Fruit fly (Drosophila melanogaster) whole organism, embryonic: ENCODE data around the gene rt.
A peak's percentile ranks its signal among the peaks of the same experiment; 100 is the strongest.

Source experiments
- Blimp-1 ChIP-seq: fragments of 200-800 bp; sonication (Bioruptor generic); optimal IDR thresholded peaks from 3 replicates; lab custom pipeline; 2018; ENCODE audit warnings: missing biosample characterization, missing genetic modification characterization, mild to moderate bottlenecking, moderate library complexity, missing genetic modification reagents
- CG12769 ChIP-seq: fragments of 200-800 bp; sonication (Bioruptor generic); optimal IDR thresholded peaks from 2 replicates; lab custom pipeline; 2019; ENCODE audit warnings: missing biosample characterization, mild to moderate bottlenecking, missing genetic modification characterization, moderate library complexity
- CG12942 ChIP-seq: fragments of 200-800 bp; sonication (Bioruptor generic); optimal IDR thresholded peaks from 3 replicates; lab custom pipeline; 2016; ENCODE audit warnings: missing biosample characterization, missing genetic modification characterization
- CG13424 ChIP-seq: fragments of 200-800 bp; sonication (Bioruptor generic); optimal IDR thresholded peaks from 2 replicates; lab custom pipeline; 2019; ENCODE audit warnings: missing biosample characterization, mild to moderate bottlenecking, missing genetic modification characterization, moderate library complexity
- CG1603 ChIP-seq: fragments of 200-800 bp; sonication (Bioruptor generic); optimal IDR thresholded peaks from 2 replicates; lab custom pipeline; 2019; ENCODE audit warnings: missing biosample characterization, mild to moderate bottlenecking, missing genetic modification characterization, moderate library complexity
- CG17186 ChIP-seq: fragments of 200-800 bp; sonication (Bioruptor generic); optimal IDR thresholded peaks from 3 replicates; lab custom pipeline; 2017; ENCODE audit warnings: missing biosample characterization, missing genetic modification reagents, missing genetic modification characterization
- CG2678 ChIP-seq: fragments of 200-800 bp; sonication (Bioruptor generic); optimal IDR thresholded peaks from 3 replicates; lab custom pipeline; 2019; ENCODE audit warnings: missing biosample characterization, mild to moderate bottlenecking, missing genetic modification characterization, moderate library complexity
- CG31224 ChIP-seq: fragments of 200-800 bp; sonication (Bioruptor generic); IDR thresholded peaks from 2 replicates; pipeline ENCODE4 v1.3.6; 2022; ENCODE audit warnings: missing biosample characterization, missing genetic modification characterization
- CG31388 ChIP-seq: fragments of 200-800 bp; sonication (Bioruptor generic); optimal IDR thresholded peaks from 2 replicates; lab custom pipeline; 2016; ENCODE audit warnings: missing biosample characterization, missing genetic modification characterization
- CG3407 ChIP-seq: fragments of 200-800 bp; sonication (Bioruptor generic); optimal IDR thresholded peaks from 2 replicates; lab custom pipeline; 2018; ENCODE audit warnings: missing biosample characterization, mild to moderate bottlenecking, missing genetic modification characterization
- CG34224 ChIP-seq: fragments of 200-800 bp; sonication (Bioruptor generic); IDR thresholded peaks from 3 replicates; pipeline ENCODE4 v1.3.6; 2022; ENCODE audit warnings: missing biosample characterization, missing genetic modification characterization; ENCODE audit not compliant: partially characterized antibody
- CG4404 ChIP-seq: fragments of 200-800 bp; sonication (Bioruptor generic); IDR thresholded peaks from 2 replicates; pipeline ENCODE4 v1.3.6; 2022; ENCODE audit warnings: missing biosample characterization, missing genetic modification characterization
- CG4730 ChIP-seq: fragments of 200-800 bp; sonication (Bioruptor generic); IDR thresholded peaks from 2 replicates; pipeline ENCODE4 v1.3.6; 2022; ENCODE audit warnings: missing biosample characterization, missing genetic modification characterization
- CG5180 ChIP-seq: fragments of 200-800 bp; sonication (Bioruptor generic); optimal IDR thresholded peaks from 3 replicates; lab custom pipeline; 2017; ENCODE audit warnings: missing biosample characterization, missing genetic modification characterization, mild to moderate bottlenecking, moderate library complexity, missing genetic modification reagents
- CG7963 ChIP-seq: fragments of 200-800 bp; sonication (Bioruptor generic); IDR thresholded peaks from 3 replicates; pipeline ENCODE4 v1.3.6; 2022; ENCODE audit warnings: missing biosample characterization, missing genetic modification characterization; ENCODE audit not compliant: partially characterized antibody
- CG8765 ChIP-seq: fragments of 200-800 bp; sonication (Bioruptor generic); IDR thresholded peaks from 2 replicates; pipeline ENCODE4 v1.3.6; 2022; ENCODE audit warnings: missing biosample characterization, missing genetic modification characterization
- CG9876 ChIP-seq: fragments of 200-800 bp; sonication (Bioruptor generic); optimal IDR thresholded peaks from 2 replicates; lab custom pipeline; 2016; ENCODE audit warnings: missing biosample characterization, missing genetic modification characterization
- D ChIP-seq, 2 experiments: fragments of 200-800 bp in 1 of 2; fragments of >200 bp in 1 of 2; sonication (Bioruptor generic) in 1 of 2; optimal IDR thresholded peaks; 2 replicates in 1 of 2; 3 replicates in 1 of 2; lab custom pipeline; 2017; ENCODE audit warnings: mild to moderate bottlenecking in 1 of 2, missing biosample characterization in 1 of 2, missing genetic modification characterization in 1 of 2, missing genetic modification reagents in 1 of 2
- HHEX ChIP-seq: fragments of 200-800 bp; sonication (Bioruptor generic); optimal IDR thresholded peaks from 3 replicates; lab custom pipeline; 2017; ENCODE audit warnings: missing biosample characterization, mild to moderate bottlenecking, missing genetic modification characterization, missing genetic modification reagents
- Med ChIP-seq: fragments of 200-800 bp; sonication (Bioruptor generic); peaks from one replicate; lab custom pipeline; 2016; ENCODE audit warnings: missing biosample characterization, missing genetic modification characterization, mild to moderate bottlenecking, inconsistent platforms, moderate library complexity
- Sin3A ChIP-seq: fragments of >200 bp; optimal IDR thresholded peaks from 2 replicates; lab custom pipeline; 2018
- Sry-δ ChIP-seq: fragments of 200-800 bp; sonication (Bioruptor generic); optimal IDR thresholded peaks from 2 replicates; lab custom pipeline; 2016; ENCODE audit warnings: missing biosample characterization, missing genetic modification characterization
- Trl ChIP-seq, 3 experiments: fragments of >200 bp in 2 of 3; fragments of 200-800 bp in 1 of 3; sonication (Bioruptor generic) in 1 of 3; optimal IDR thresholded peaks; 2 replicates in 1 of 3; 3 replicates in 2 of 3; lab custom pipeline; 2016 to 2017; ENCODE audit warnings: missing biosample characterization in 1 of 3, missing genetic modification characterization in 1 of 3
- ab ChIP-seq: fragments of 200-800 bp; sonication (Bioruptor generic); optimal IDR thresholded peaks from 2 replicates; lab custom pipeline; 2016; ENCODE audit warnings: missing biosample characterization, missing genetic modification characterization
- bbx ChIP-seq: fragments of 200-800 bp; sonication (Bioruptor generic); IDR thresholded peaks from 2 replicates; pipeline ENCODE4 v1.3.6; 2022; ENCODE audit warnings: missing biosample characterization, missing genetic modification characterization; ENCODE audit not compliant: partially characterized antibody
- bcd ChIP-seq: fragments of 200-800 bp; sonication (Bioruptor generic); optimal IDR thresholded peaks from 2 replicates; lab custom pipeline; 2017; ENCODE audit warnings: missing biosample characterization, mild to moderate bottlenecking, missing genetic modification characterization
- cas ChIP-seq: fragments of 200-800 bp; sonication (Bioruptor generic); IDR thresholded peaks from 2 replicates; pipeline ENCODE4 v1.3.6; 2022; ENCODE audit warnings: missing biosample characterization, missing genetic modification characterization
- croc ChIP-seq: fragments of 200-800 bp; sonication (Bioruptor generic); conservative IDR thresholded peaks from 3 replicates; pipeline ENCODE4 v1.3.6; 2022; ENCODE audit warnings: missing biosample characterization, missing genetic modification characterization
- crp ChIP-seq, 2 experiments: fragments of 200-800 bp; sonication (Bioruptor generic); optimal IDR thresholded peaks; 2 replicates in 1 of 2; 3 replicates in 1 of 2; lab custom pipeline; 2017; ENCODE audit warnings: missing biosample characterization in 2 of 2, missing genetic modification characterization in 2 of 2, mild to moderate bottlenecking in 1 of 2, moderate library complexity in 1 of 2
- ems ChIP-seq: fragments of 200-800 bp; sonication (Bioruptor generic); optimal IDR thresholded peaks from 3 replicates; lab custom pipeline; 2016; ENCODE audit warnings: missing biosample characterization, missing genetic modification characterization
- grn ChIP-seq: fragments of 200-800 bp; sonication (Bioruptor generic); optimal IDR thresholded peaks from 3 replicates; lab custom pipeline; 2017; ENCODE audit warnings: missing biosample characterization, missing genetic modification characterization
- h ChIP-seq: fragments of >200 bp; optimal IDR thresholded peaks from 2 replicates; lab custom pipeline; 2017
- hbn ChIP-seq: fragments of 200-800 bp; sonication (Bioruptor generic); IDR thresholded peaks from 2 replicates; pipeline ENCODE4 v1.3.6; 2022; ENCODE audit warnings: missing biosample characterization, missing genetic modification characterization; ENCODE audit not compliant: partially characterized antibody
- her ChIP-seq: fragments of 200-800 bp; sonication (Bioruptor generic); optimal IDR thresholded peaks from 2 replicates; lab custom pipeline; 2016; ENCODE audit warnings: missing biosample characterization, missing genetic modification characterization
- insv ChIP-seq, 2 experiments: fragments of 200-800 bp; sonication (Bioruptor generic); optimal IDR thresholded peaks; 3 replicates each; lab custom pipeline; 2016 to 2018; ENCODE audit warnings: missing biosample characterization in 2 of 2, missing genetic modification characterization in 2 of 2
- jigr1 ChIP-seq: fragments of 200-800 bp; sonication (Bioruptor generic); IDR thresholded peaks from 3 replicates; pipeline ENCODE4 v1.3.6; 2022; ENCODE audit warnings: missing biosample characterization, missing genetic modification characterization
- pfk ChIP-seq: fragments of 200-800 bp; sonication (Bioruptor generic); optimal IDR thresholded peaks from 2 replicates; lab custom pipeline; 2018; ENCODE audit warnings: missing biosample characterization, mild to moderate bottlenecking, missing genetic modification characterization, moderate library complexity
- prd ChIP-seq, 3 experiments: fragments of >200 bp in 2 of 3; fragments of 200-800 bp in 1 of 3; sonication (Bioruptor generic) in 1 of 3; optimal IDR thresholded peaks in 2 of 3; IDR thresholded peaks in 1 of 3; 2 replicates in 2 of 3; 3 replicates in 1 of 3; pipeline versions ENCODE4 v1.3.6 to Lab custom; 2017 to 2022; ENCODE audit warnings: missing biosample characterization in 1 of 3, missing genetic modification characterization in 1 of 3
- pros ChIP-seq: fragments of 200-800 bp; sonication (Bioruptor generic); optimal IDR thresholded peaks from 3 replicates; lab custom pipeline; 2019; ENCODE audit warnings: missing biosample characterization, mild to moderate bottlenecking, missing genetic modification characterization, moderate library complexity
- pum ChIP-seq: fragments of 200-800 bp; sonication (Bioruptor generic); optimal IDR thresholded peaks from 2 replicates; lab custom pipeline; 2016; ENCODE audit warnings: missing biosample characterization, missing genetic modification characterization
- pzg ChIP-seq: fragments of 200-800 bp; sonication (Bioruptor generic); optimal IDR thresholded peaks from 3 replicates; lab custom pipeline; 2018; ENCODE audit warnings: missing biosample characterization, mild to moderate bottlenecking, missing genetic modification characterization, moderate library complexity
- repo ChIP-seq: fragments of 200-800 bp; sonication (Bioruptor generic); optimal IDR thresholded peaks from 2 replicates; lab custom pipeline; 2016; ENCODE audit warnings: missing biosample characterization, missing genetic modification characterization
- salm ChIP-seq: fragments of 200-800 bp; sonication (Bioruptor generic); optimal IDR thresholded peaks from 2 replicates; lab custom pipeline; 2018; ENCODE audit warnings: missing biosample characterization, mild to moderate bottlenecking, missing genetic modification characterization
- sens-2 ChIP-seq: fragments of 200-800 bp; sonication (Bioruptor generic); IDR thresholded peaks from 2 replicates; pipeline ENCODE4 v1.3.6; 2022; ENCODE audit warnings: missing biosample characterization, missing genetic modification characterization
- slp2 ChIP-seq: fragments of 200-800 bp; sonication (Bioruptor generic); optimal IDR thresholded peaks from 2 replicates; lab custom pipeline; 2016; ENCODE audit warnings: missing biosample characterization, missing genetic modification characterization
- sr ChIP-seq: fragments of 200-800 bp; sonication (Bioruptor generic); IDR thresholded peaks from 3 replicates; pipeline ENCODE4 v1.3.6; 2022; ENCODE audit warnings: missing biosample characterization, missing genetic modification characterization
- stc ChIP-seq: fragments of 200-800 bp; sonication (Bioruptor generic); IDR thresholded peaks from 2 replicates; pipeline ENCODE4 v1.3.6; 2022; ENCODE audit warnings: missing biosample characterization, missing genetic modification characterization
- stwl ChIP-seq: fragments of 200-800 bp; sonication (Bioruptor generic); optimal IDR thresholded peaks from 3 replicates; lab custom pipeline; 2018; ENCODE audit warnings: missing biosample characterization, mild to moderate bottlenecking, missing genetic modification characterization, moderate library complexity
- vvl ChIP-seq: fragments of 200-800 bp; sonication (Bioruptor generic); IDR thresholded peaks from 2 replicates; pipeline ENCODE4 v1.3.6; 2022; ENCODE audit warnings: missing biosample characterization, missing genetic modification characterization

rt gene

DNA sequence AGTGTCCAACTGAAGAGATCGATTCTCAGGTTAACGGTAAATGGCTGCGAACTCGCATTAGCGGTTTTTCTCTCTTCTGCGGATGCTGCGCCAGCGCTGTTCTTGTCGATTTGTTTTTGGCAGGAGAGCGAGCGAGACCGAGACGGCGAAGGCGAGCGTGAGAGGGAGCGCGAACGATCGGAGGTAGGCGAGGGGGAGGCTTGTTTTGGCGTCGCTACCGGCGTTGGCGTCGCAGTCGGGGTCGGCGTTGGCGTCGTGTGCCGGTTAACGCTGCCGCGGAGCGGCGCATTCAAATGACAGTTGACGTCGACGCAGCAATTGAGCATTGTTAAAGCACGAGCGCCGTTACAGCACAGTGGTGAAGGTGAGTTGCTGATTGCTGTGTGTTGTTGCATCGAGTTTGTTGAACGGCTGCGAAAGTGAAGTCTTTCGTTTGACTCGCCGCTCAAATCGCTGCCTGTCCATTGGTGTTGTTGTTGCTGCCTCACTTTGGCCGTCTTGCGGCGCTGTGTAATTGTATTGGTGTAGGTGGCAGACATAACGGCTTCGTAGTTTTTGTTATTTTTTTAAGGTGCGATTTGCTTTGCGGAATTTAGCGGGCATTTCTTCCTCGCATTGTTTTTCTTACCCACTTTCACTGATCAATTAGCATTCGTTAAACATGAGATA, 642 bp downstream of the rt start (continued):
- TF ChIP-seq bbx (GFP tag; lab: Robert Waterston, UW) (peak; percentile 30; the same call in 1 of the 2 replicates), CG31224 (no peak), stc (GFP tag; lab: Robert Waterston, UW) (no peak), ems (GFP tag; lab: Kevin White, UChicago) (no peak), CG31388 (GFP tag; lab: Kevin White, UChicago) (no peak), insv (GFP tag; optimal IDR thresholded peaks at IDR 0.05; lab: Kevin White, UChicago) (no peak), prd (optimal IDR thresholded peaks at IDR 0.05; lab: Kevin White, UChicago) (no peak), prd (GFP tag; IDR thresholded peaks at IDR 0.05; lab: Robert Waterston, UW) (no peak), CG1603 (no peak), sens-2 (GFP tag; lab: Robert Waterston, UW) (no peak), D (optimal IDR thresholded peaks at IDR 0.05; lab: Kevin White, UChicago) (peak; percentile 68), D (GFP tag; optimal IDR thresholded peaks at IDR 0.05; lab: Kevin White, UChicago) (no peak), ab (GFP tag; lab: Kevin White, UChicago) (no peak), CG12769 (tag; lab: Kevin White, UChicago) (peak; percentile 12), cas (no peak), CG3407 (no peak), pfk (no peak), CG7963 (GFP tag; lab: Robert Waterston, UW) (no peak), bcd (GFP tag; lab: Kevin White, UChicago) (no peak), Sry-δ (GFP tag; lab: Kevin White, UChicago) (no peak), hbn (no peak), slp2 (GFP tag; lab: Kevin White, UChicago) (no peak), vvl (no peak), CG9876 (GFP tag; lab: Kevin White, UChicago) (no peak), pum (GFP tag; lab: Kevin White, UChicago) (no peak), CG5180 (GFP tag; lab: Kevin White, UChicago) (no peak), pzg (GFP tag; lab: Kevin White, UChicago) (no peak), Trl (optimal IDR thresholded peaks at IDR 0.05; lab: Kevin White, UChicago) (peak; percentile 39 to 55), Trl (GFP tag; optimal IDR thresholded peaks at IDR 0.05; lab: Kevin White, UChicago) (no peak), CG4730 (no peak), Med (GFP tag; lab: Kevin White, UChicago) (peak; percentile 78), CG4404 (no peak), CG13424 (tag; lab: Kevin White, UChicago) (no peak), CG8765 (peak; percentile 34; the same call in 1 of the 2 replicates), croc (GFP tag; lab: Robert Waterston, UW) (no peak), her (GFP tag; lab: Kevin White, UChicago) (no peak), CG12942 (no peak), sr (no peak), pros (peak; percentile 87), repo (GFP tag; lab: Kevin White, UChicago) (no peak), stwl (tag; lab: Kevin White, UChicago) (peak; percentile 25), Sin3A (no peak), jigr1 (GFP tag; lab: Robert Waterston, UW) (no peak), CG17186 (GFP tag; lab: Kevin White, UChicago) (no peak), HHEX (GFP tag; lab: Kevin White, UChicago) (no peak), Blimp-1 (GFP tag; lab: Kevin White, UChicago) (peak; percentile 83), CG2678 (no peak), h (lab: Kevin White, UChicago) (no peak), grn (GFP tag; lab: Kevin White, UChicago) (no peak), crp (GFP tag; optimal IDR thresholded peaks at IDR 0.05; lab: Kevin White, UChicago) (no peak), salm (tag; lab: Kevin White, UChicago) (no peak), CG34224 (GFP tag; lab: Robert Waterston, UW) (0 out of 3 replicates have a peak, but pooled peaks have one; percentile 20)
